Fruit fly (Drosophila melanogaster) whole organism, embryonic: ENCODE measurements around the gene CG42759.
A peak's percentile ranks its signal among the peaks of the same experiment; 100 is the strongest.

Experiments used
- Atf-2 ChIP-seq: fragments of 200-800 bp; sonication (Bioruptor generic); optimal IDR thresholded peaks from 2 replicates; lab custom pipeline; 2016; ENCODE audit warnings: missing biosample characterization, missing genetic modification characterization
- Atf3 ChIP-seq: fragments of 200-800 bp; sonication (Bioruptor generic); optimal IDR thresholded peaks from 3 replicates; lab custom pipeline; 2016; ENCODE audit warnings: missing biosample characterization, missing genetic modification characterization
- Awh ChIP-seq: fragments of 200-800 bp; sonication (Bioruptor generic); IDR thresholded peaks from 2 replicates; pipeline ENCODE4, ENCODE4 v1.3.6; 2022; ENCODE audit warnings: missing biosample characterization, missing genetic modification characterization
- BtbVII ChIP-seq: fragments of 200-800 bp; sonication (Bioruptor generic); optimal IDR thresholded peaks from 3 replicates; lab custom pipeline; 2017; ENCODE audit warnings: missing biosample characterization, mild to moderate bottlenecking, missing genetic modification characterization
- CG10543 ChIP-seq: fragments of 200-800 bp; sonication (Bioruptor generic); optimal IDR thresholded peaks from 3 replicates; lab custom pipeline; 2017; ENCODE audit warnings: missing biosample characterization, mild to moderate bottlenecking, missing genetic modification characterization, moderate library complexity
- CG10959 ChIP-seq: fragments of 200-800 bp; sonication (Bioruptor generic); IDR thresholded peaks from 2 replicates; pipeline ENCODE4 v1.3.6; 2022; ENCODE audit warnings: missing biosample characterization, missing genetic modification characterization
- CG11247 ChIP-seq: fragments of 200-800 bp; sonication (Bioruptor generic); IDR thresholded peaks from 2 replicates; pipeline ENCODE4 v1.3.6; 2022; ENCODE audit warnings: missing biosample characterization, missing genetic modification characterization
- CG1233 ChIP-seq: fragments of 200-800 bp; sonication (Bioruptor generic); optimal IDR thresholded peaks from 4 replicates; lab custom pipeline; 2018; ENCODE audit warnings: missing biosample characterization, mild to moderate bottlenecking, missing genetic modification characterization
- CG13296 ChIP-seq: fragments of 200-800 bp; sonication (Bioruptor generic); optimal IDR thresholded peaks from 3 replicates; lab custom pipeline; 2018; ENCODE audit warnings: missing biosample characterization, mild to moderate bottlenecking, missing genetic modification characterization
- CG17328 ChIP-seq: fragments of 200-800 bp; sonication (Bioruptor generic); IDR thresholded peaks from 2 replicates; pipeline ENCODE4 v1.3.6; 2022; ENCODE audit warnings: missing biosample characterization, missing genetic modification characterization
- CG18619 ChIP-seq: fragments of 200-800 bp; sonication (Bioruptor generic); optimal IDR thresholded peaks from 3 replicates; lab custom pipeline; 2017; ENCODE audit warnings: missing biosample characterization, mild to moderate bottlenecking, missing genetic modification characterization
- CG3281 ChIP-seq: fragments of 200-800 bp; sonication (Bioruptor generic); optimal IDR thresholded peaks from 3 replicates; lab custom pipeline; 2017; ENCODE audit warnings: missing biosample characterization, mild to moderate bottlenecking, missing genetic modification characterization
- CG34376 ChIP-seq: fragments of 200-800 bp; sonication (Bioruptor generic); optimal IDR thresholded peaks from 2 replicates; lab custom pipeline; 2018; ENCODE audit warnings: missing biosample characterization, mild to moderate bottlenecking, missing genetic modification characterization
- CG3847 ChIP-seq: fragments of 200-800 bp; sonication (Bioruptor generic); IDR thresholded peaks from 2 replicates; pipeline ENCODE4 v1.3.6; 2022; ENCODE audit warnings: missing biosample characterization, missing genetic modification characterization
- CG4328 ChIP-seq: fragments of 200-800 bp; sonication (Bioruptor generic); optimal IDR thresholded peaks from 3 replicates; lab custom pipeline; 2017; ENCODE audit warnings: missing biosample characterization, missing genetic modification reagents, missing genetic modification characterization
- CG7963 ChIP-seq: fragments of 200-800 bp; sonication (Bioruptor generic); IDR thresholded peaks from 3 replicates; pipeline ENCODE4 v1.3.6; 2022; ENCODE audit warnings: missing biosample characterization, missing genetic modification characterization; ENCODE audit not compliant: partially characterized antibody
- CG9215 ChIP-seq: fragments of 200-800 bp; sonication (Bioruptor generic); IDR thresholded peaks from 2 replicates; pipeline ENCODE4 v1.3.6; 2022; ENCODE audit warnings: missing biosample characterization, missing genetic modification characterization
- CG9876 ChIP-seq: fragments of 200-800 bp; sonication (Bioruptor generic); optimal IDR thresholded peaks from 2 replicates; lab custom pipeline; 2016; ENCODE audit warnings: missing biosample characterization, missing genetic modification characterization
- Dfd ChIP-seq, 2 experiments: fragments of >200 bp; optimal IDR thresholded peaks; 2 replicates each; lab custom pipeline; 2017; ENCODE audit warnings: missing biosample characterization in 2 of 2, missing genetic modification characterization in 2 of 2
- Gug ChIP-seq: fragments of 200-800 bp; sonication (Bioruptor generic); IDR thresholded peaks from 4 replicates; pipeline ENCODE4 v1.3.6; 2022; ENCODE audit warnings: missing biosample characterization, missing genetic modification characterization
- Hey ChIP-seq: fragments of 200-800 bp; sonication (Bioruptor generic); optimal IDR thresholded peaks from 3 replicates; lab custom pipeline; 2018; ENCODE audit warnings: missing biosample characterization, mild to moderate bottlenecking, missing genetic modification characterization
- Lpt ChIP-seq: fragments of >200 bp; optimal IDR thresholded peaks from 2 replicates; lab custom pipeline; 2018; ENCODE audit warnings: missing biosample characterization, missing genetic modification characterization
- Meics ChIP-seq: fragments of 200-800 bp; sonication (Bioruptor generic); optimal IDR thresholded peaks from 2 replicates; lab custom pipeline; 2017; ENCODE audit warnings: missing biosample characterization, mild to moderate bottlenecking, missing genetic modification characterization
- Spps ChIP-seq: fragments of 200-800 bp; sonication (Bioruptor generic); optimal IDR thresholded peaks from 2 replicates; lab custom pipeline; 2018; ENCODE audit warnings: missing biosample characterization, mild to moderate bottlenecking, missing genetic modification characterization
- aop ChIP-seq: fragments of 200-800 bp; sonication (Bioruptor generic); IDR thresholded peaks from 2 replicates; pipeline ENCODE4 v1.3.6; 2022; ENCODE audit warnings: missing biosample characterization, missing genetic modification characterization
- cad ChIP-seq: fragments of >200 bp; optimal IDR thresholded peaks from 2 replicates; lab custom pipeline; 2017; ENCODE audit warnings: missing biosample characterization, missing genetic modification characterization
- cato ChIP-seq: fragments of 200-800 bp; sonication (Bioruptor generic); optimal IDR thresholded peaks from 2 replicates; lab custom pipeline; 2016; ENCODE audit warnings: missing biosample characterization, missing genetic modification characterization, borderline replicate concordance
- chif ChIP-seq, 2 experiments: fragments of 200-800 bp; sonication (Bioruptor generic); optimal IDR thresholded peaks; 3 replicates each; lab custom pipeline; 2016; ENCODE audit warnings: missing biosample characterization in 2 of 2, missing genetic modification characterization in 2 of 2
- chn ChIP-seq: fragments of 200-800 bp; sonication (Bioruptor generic); optimal IDR thresholded peaks from 2 replicates; lab custom pipeline; 2016; ENCODE audit warnings: missing biosample characterization, missing genetic modification characterization
- croc ChIP-seq: fragments of 200-800 bp; sonication (Bioruptor generic); conservative IDR thresholded peaks from 3 replicates; pipeline ENCODE4 v1.3.6; 2022; ENCODE audit warnings: missing biosample characterization, missing genetic modification characterization
- da ChIP-seq: fragments of 200-800 bp; sonication (Bioruptor generic); optimal IDR thresholded peaks from 2 replicates; lab custom pipeline; 2016; ENCODE audit warnings: missing biosample characterization, missing genetic modification characterization
- disco-r ChIP-seq: fragments of 200-800 bp; sonication (Bioruptor generic); optimal IDR thresholded peaks from 2 replicates; lab custom pipeline; 2016; ENCODE audit warnings: missing biosample characterization, missing genetic modification characterization
- dm ChIP-seq: fragments of 200-800 bp; sonication (Bioruptor generic); optimal IDR thresholded peaks from 3 replicates; lab custom pipeline; 2016; ENCODE audit warnings: missing biosample characterization, missing genetic modification characterization
- en ChIP-seq: fragments of 200-800 bp; sonication (Bioruptor generic); optimal IDR thresholded peaks from 2 replicates; lab custom pipeline; 2016; ENCODE audit warnings: missing biosample characterization, missing genetic modification characterization
- esg ChIP-seq: fragments of 200-800 bp; sonication (Bioruptor generic); conservative IDR thresholded peaks from 2 replicates; pipeline ENCODE4 v1.3.6; 2022; ENCODE audit warnings: missing biosample characterization, missing genetic modification characterization
- gfzf ChIP-seq: fragments of 200-800 bp; sonication (Bioruptor generic); optimal IDR thresholded peaks from 2 replicates; lab custom pipeline; 2016; ENCODE audit warnings: missing biosample characterization, mild to moderate bottlenecking, missing genetic modification characterization, moderate library complexity
- ind ChIP-seq: fragments of 200-800 bp; sonication (Bioruptor generic); optimal IDR thresholded peaks from 3 replicates; lab custom pipeline; 2016; ENCODE audit warnings: missing biosample characterization, missing genetic modification characterization
- lab ChIP-seq: fragments of 200-800 bp; sonication (Bioruptor generic); optimal IDR thresholded peaks from 3 replicates; lab custom pipeline; 2017; ENCODE audit warnings: missing biosample characterization, missing genetic modification characterization, mild to moderate bottlenecking, moderate library complexity, missing genetic modification reagents
- lmd ChIP-seq: fragments of 200-800 bp; sonication (Bioruptor generic); IDR thresholded peaks from 2 replicates; pipeline ENCODE4 v1.3.6; 2022; ENCODE audit warnings: missing biosample characterization, missing genetic modification characterization
- nerfin-1 ChIP-seq: fragments of 200-800 bp; sonication (Bioruptor generic); optimal IDR thresholded peaks from 3 replicates; lab custom pipeline; 2019; ENCODE audit warnings: missing biosample characterization, mild to moderate bottlenecking, missing genetic modification characterization, moderate library complexity
- org-1 ChIP-seq: fragments of 200-800 bp; sonication (Bioruptor generic); optimal IDR thresholded peaks from 2 replicates; lab custom pipeline; 2017; ENCODE audit warnings: missing biosample characterization, missing genetic modification characterization
- pb ChIP-seq: fragments of 200-800 bp; sonication (Bioruptor generic); optimal IDR thresholded peaks from 3 replicates; lab custom pipeline; 2016; ENCODE audit warnings: missing biosample characterization, missing genetic modification characterization
- prd ChIP-seq, 3 experiments: fragments of >200 bp in 2 of 3; fragments of 200-800 bp in 1 of 3; sonication (Bioruptor generic) in 1 of 3; optimal IDR thresholded peaks in 2 of 3; IDR thresholded peaks in 1 of 3; 2 replicates in 2 of 3; 3 replicates in 1 of 3; pipeline versions ENCODE4 v1.3.6 to Lab custom; 2017 to 2022; ENCODE audit warnings: missing biosample characterization in 1 of 3, missing genetic modification characterization in 1 of 3
- salm ChIP-seq: fragments of 200-800 bp; sonication (Bioruptor generic); optimal IDR thresholded peaks from 2 replicates; lab custom pipeline; 2018; ENCODE audit warnings: missing biosample characterization, mild to moderate bottlenecking, missing genetic modification characterization
- shn ChIP-seq: fragments of 200-800 bp; sonication (Bioruptor generic); optimal IDR thresholded peaks from 3 replicates; lab custom pipeline; 2016; ENCODE audit warnings: missing biosample characterization, missing genetic modification characterization
- slp2 ChIP-seq: fragments of 200-800 bp; sonication (Bioruptor generic); optimal IDR thresholded peaks from 2 replicates; lab custom pipeline; 2016; ENCODE audit warnings: missing biosample characterization, missing genetic modification characterization
- sr ChIP-seq: fragments of 200-800 bp; sonication (Bioruptor generic); IDR thresholded peaks from 3 replicates; pipeline ENCODE4 v1.3.6; 2022; ENCODE audit warnings: missing biosample characterization, missing genetic modification characterization
- tap ChIP-seq: fragments of 200-800 bp; optimal IDR thresholded peaks from 3 replicates; lab custom pipeline; 2019; ENCODE audit warnings: missing biosample characterization, mild to moderate bottlenecking, missing genetic modification characterization, moderate library complexity
- tll ChIP-seq, 2 experiments: fragments of 200-800 bp in 1 of 2; fragments of >200 bp in 1 of 2; sonication (Bioruptor generic) in 1 of 2; optimal IDR thresholded peaks; 2 replicates each; lab custom pipeline; 2017 to 2019; ENCODE audit warnings: missing biosample characterization in 2 of 2, missing genetic modification characterization in 2 of 2, mild to moderate bottlenecking in 1 of 2, moderate library complexity in 1 of 2

The CG42759 gene

DNA sequence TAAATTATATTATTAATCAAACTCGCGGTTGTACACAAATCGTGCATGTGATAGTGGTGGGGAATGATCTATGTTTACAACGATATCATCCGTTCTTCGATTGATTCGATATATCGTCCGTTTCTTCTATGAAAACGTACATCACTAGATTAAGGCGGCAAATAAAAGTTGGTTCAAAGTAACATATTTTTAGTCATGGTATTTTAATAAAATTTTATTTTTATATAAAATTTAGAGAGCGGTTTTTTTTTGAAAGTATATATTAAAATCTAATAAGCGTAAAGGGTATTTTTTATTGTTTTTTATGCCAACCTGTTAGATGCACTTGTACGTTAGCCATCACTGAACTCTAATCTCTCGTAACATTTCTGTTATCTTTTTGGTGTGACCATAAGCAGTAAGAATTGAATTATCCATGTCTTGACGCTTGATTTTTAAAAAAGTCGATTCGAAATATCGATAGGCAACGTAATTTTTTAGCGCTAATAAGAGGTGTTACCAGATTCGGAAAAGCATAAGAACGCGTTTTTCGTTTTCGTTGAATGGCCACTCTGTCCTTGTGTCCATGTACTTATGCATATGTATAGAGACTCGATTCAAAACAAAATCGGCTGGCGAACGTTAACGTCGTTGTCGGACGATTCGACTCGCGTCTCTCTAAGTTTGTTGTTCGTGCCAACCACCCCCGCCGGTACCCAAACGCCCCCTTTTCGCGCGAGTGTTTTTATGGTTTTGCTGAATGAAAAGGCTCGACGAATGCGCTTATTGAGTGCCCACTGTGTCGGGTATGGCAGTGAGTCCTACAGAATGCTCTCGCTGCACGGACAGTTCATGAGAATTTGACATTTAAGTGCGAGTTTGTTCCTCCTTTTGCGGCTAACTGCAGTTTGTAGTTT is 1.5 kb downstream of the CG42759 start, which contains the start of the genes TAF1B and Invadolysin (continued):
- TF ChIP-seq CG3281 (GFP tag; lab: Kevin White, UChicago) (peak; percentile 15), ind (GFP tag; lab: Kevin White, UChicago) (peak; percentile 62), CG18619 (GFP tag; lab: Kevin White, UChicago) (peak; percentile 46), pb (no peak), Gug (GFP tag; lab: Robert Waterston, UW) (peak; percentile 62; the same call in 1 of the 4 replicates), Atf-2 (GFP tag; lab: Kevin White, UChicago) (no peak), prd (optimal IDR thresholded peaks at IDR 0.05; lab: Kevin White, UChicago) (no peak), prd (GFP tag; IDR thresholded peaks at IDR 0.05; lab: Robert Waterston, UW) (peak; percentile 56; the same call in 2 of the 3 replicates), tll (GFP tag; optimal IDR thresholded peaks at IDR 0.05; lab: Kevin White, UChicago) (no peak), disco-r (GFP tag; lab: Kevin White, UChicago) (no peak), CG13296 (peak; percentile 44), dm (GFP tag; lab: Kevin White, UChicago) (peak; percentile 15), CG9215 (GFP tag; lab: Robert Waterston, UW) (no peak), CG17328 (GFP tag; lab: Robert Waterston, UW) (peak; percentile 33), CG3847 (GFP tag; lab: Robert Waterston, UW) (peak; percentile 74; the same call in 1 of the 2 replicates), CG11247 (peak; percentile 49), cato (peak; percentile 9), tap (peak; percentile 28), Hey (no peak), gfzf (GFP tag; lab: Kevin White, UChicago) (peak; percentile 99), shn (GFP tag; lab: Kevin White, UChicago) (no peak), CG1233 (GFP tag; lab: Kevin White, UChicago) (no peak), cad (no peak), lab (peak; percentile 47), chn (GFP tag; lab: Kevin White, UChicago) (no peak), en (GFP tag; lab: Kevin White, UChicago) (no peak), BtbVII (GFP tag; lab: Kevin White, UChicago) (peak; percentile 16), CG4328 (GFP tag; lab: Kevin White, UChicago) (no peak), org-1 (GFP tag; lab: Kevin White, UChicago) (peak; percentile 1), CG10959 (GFP tag; lab: Robert Waterston, UW) (no peak), nerfin-1 (tag; lab: Kevin White, UChicago) (peak; percentile 58), CG10543 (GFP tag; lab: Kevin White, UChicago) (peak; percentile 59), Spps (tag; lab: Kevin White, UChicago) (no peak), croc (GFP tag; lab: Robert Waterston, UW) (no peak), da (GFP tag; lab: Kevin White, UChicago) (no peak), salm (tag; lab: Kevin White, UChicago) (no peak), slp2 (GFP tag; lab: Kevin White, UChicago) (no peak), aop (no peak), Meics (peak; percentile 24), Awh (GFP tag; lab: Robert Waterston, UW) (no peak), Atf3 (GFP tag; lab: Kevin White, UChicago) (no peak), esg (peak; percentile 24; the same call in 1 of the 2 replicates), sr (GFP tag; lab: Robert Waterston, UW) (peak; percentile 60; the same call in 2 of the 3 replicates), CG7963 (GFP tag; lab: Robert Waterston, UW) (peak; percentile 88), lmd (GFP tag; lab: Robert Waterston, UW) (peak; percentile 11; the same call in 1 of the 2 replicates), Dfd (GFP tag; optimal IDR thresholded peaks at IDR 0.05; lab: Kevin White, UChicago) (no peak), CG34376 (GFP tag; lab: Kevin White, UChicago) (peak; percentile 5), chif (GFP tag; optimal IDR thresholded peaks at IDR 0.05; lab: Kevin White, UChicago) (peak in 1 of 2 experiments; percentile 45), CG9876 (GFP tag; lab: Kevin White, UChicago) (no peak), Lpt (GFP tag; lab: Kevin White, UChicago) (no peak)
